Fruit fly (Drosophila melanogaster) whole organism, embryonic: ENCODE data around the gene Nagk.

Experiments
- BEAF-32 ChIP-seq: fragments of 200-800 bp; sonication (Bioruptor generic); optimal IDR thresholded peaks from 3 replicates; lab custom pipeline; 2017; ENCODE audit warnings: missing biosample characterization, missing genetic modification characterization, mild to moderate bottlenecking, moderate library complexity, missing genetic modification reagents
- CG10267 ChIP-seq: fragments of 200-800 bp; sonication (Bioruptor generic); optimal IDR thresholded peaks from 2 replicates; lab custom pipeline; 2018; ENCODE audit warnings: missing biosample characterization, mild to moderate bottlenecking, missing genetic modification characterization, moderate library complexity
- CG11085 ChIP-seq: fragments of 200-800 bp; sonication (Bioruptor generic); IDR thresholded peaks from 2 replicates; pipeline ENCODE4 v1.3.6; 2022; ENCODE audit warnings: missing biosample characterization, missing genetic modification characterization
- CG11504 ChIP-seq: fragments of 200-800 bp; sonication (Bioruptor generic); optimal IDR thresholded peaks from 3 replicates; lab custom pipeline; 2019; ENCODE audit warnings: missing biosample characterization, mild to moderate bottlenecking, missing genetic modification characterization, moderate library complexity
- CG13624 ChIP-seq: fragments of 200-800 bp; sonication (Bioruptor generic); optimal IDR thresholded peaks from 2 replicates; lab custom pipeline; 2016; ENCODE audit warnings: missing biosample characterization, missing genetic modification characterization
- CG1603 ChIP-seq: fragments of 200-800 bp; sonication (Bioruptor generic); optimal IDR thresholded peaks from 2 replicates; lab custom pipeline; 2019; ENCODE audit warnings: missing biosample characterization, mild to moderate bottlenecking, missing genetic modification characterization, moderate library complexity
- CG17186 ChIP-seq: fragments of 200-800 bp; sonication (Bioruptor generic); optimal IDR thresholded peaks from 3 replicates; lab custom pipeline; 2017; ENCODE audit warnings: missing biosample characterization, missing genetic modification reagents, missing genetic modification characterization
- CG2116 ChIP-seq: fragments of 200-800 bp; sonication (Bioruptor generic); optimal IDR thresholded peaks from 3 replicates; lab custom pipeline; 2018; ENCODE audit warnings: missing biosample characterization, mild to moderate bottlenecking, missing genetic modification characterization
- CG2120 ChIP-seq: fragments of 200-800 bp; sonication (Bioruptor generic); optimal IDR thresholded peaks from 3 replicates; lab custom pipeline; 2016; ENCODE audit warnings: missing biosample characterization, missing genetic modification characterization
- CG2712 ChIP-seq: fragments of 200-800 bp; optimal IDR thresholded peaks from 3 replicates; lab custom pipeline; 2019; ENCODE audit warnings: missing biosample characterization, mild to moderate bottlenecking, missing genetic modification characterization, moderate library complexity
- CG30020 ChIP-seq: fragments of 200-800 bp; optimal IDR thresholded peaks from 2 replicates; lab custom pipeline; 2019; ENCODE audit warnings: missing biosample characterization, mild to moderate bottlenecking, missing genetic modification characterization, moderate library complexity
- CG31441 ChIP-seq: fragments of 200-800 bp; sonication (Bioruptor generic); IDR thresholded peaks from 2 replicates; pipeline ENCODE4 v1.3.6; 2022; ENCODE audit warnings: missing biosample characterization, missing genetic modification characterization
- CG4328 ChIP-seq: fragments of 200-800 bp; sonication (Bioruptor generic); optimal IDR thresholded peaks from 3 replicates; lab custom pipeline; 2017; ENCODE audit warnings: missing biosample characterization, missing genetic modification reagents, missing genetic modification characterization
- CG4820 ChIP-seq: fragments of 200-800 bp; sonication (Bioruptor generic); optimal IDR thresholded peaks from 3 replicates; lab custom pipeline; 2016; ENCODE audit warnings: missing biosample characterization, missing genetic modification characterization
- CG6254 ChIP-seq: fragments of 200-800 bp; sonication (Bioruptor generic); optimal IDR thresholded peaks from 3 replicates; lab custom pipeline; 2017; ENCODE audit warnings: mild to moderate bottlenecking, missing biosample characterization, missing genetic modification reagents, missing genetic modification characterization
- CG8359 ChIP-seq: fragments of 200-800 bp; sonication (Bioruptor generic); optimal IDR thresholded peaks from 2 replicates; lab custom pipeline; 2017; ENCODE audit warnings: missing biosample characterization, mild to moderate bottlenecking, missing genetic modification characterization, borderline replicate concordance
- CG9437 ChIP-seq: fragments of 200-800 bp; sonication (Bioruptor generic); optimal IDR thresholded peaks from 2 replicates; lab custom pipeline; 2018; ENCODE audit warnings: missing biosample characterization, mild to moderate bottlenecking, missing genetic modification characterization
- Dp ChIP-seq: fragments of 200-800 bp; sonication (Bioruptor generic); optimal IDR thresholded peaks from 2 replicates; lab custom pipeline; 2018; ENCODE audit warnings: missing biosample characterization, mild to moderate bottlenecking, missing genetic modification characterization, moderate library complexity
- E2f2 ChIP-seq: fragments of 200-800 bp; sonication (Bioruptor generic); IDR thresholded peaks from 2 replicates; pipeline ENCODE4 v1.3.6; 2022; ENCODE audit warnings: missing biosample characterization, missing genetic modification characterization
- Fer1 ChIP-seq: fragments of 200-800 bp; sonication (Bioruptor generic); optimal IDR thresholded peaks from 2 replicates; lab custom pipeline; 2017; ENCODE audit warnings: missing biosample characterization, mild to moderate bottlenecking, missing genetic modification characterization
- HLH4C ChIP-seq: fragments of 200-800 bp; sonication (Bioruptor generic); IDR thresholded peaks from 3 replicates; pipeline ENCODE4 v1.3.6; 2022; ENCODE audit warnings: missing biosample characterization, missing genetic modification characterization; ENCODE audit not compliant: partially characterized antibody
- Kr ChIP-seq: fragments of 200-800 bp; sonication (Bioruptor generic); optimal IDR thresholded peaks from 2 replicates; lab custom pipeline; 2017; ENCODE audit warnings: missing biosample characterization, mild to moderate bottlenecking, missing genetic modification characterization
- MBD-R2 ChIP-seq: fragments of 200-800 bp; sonication (Bioruptor generic); IDR thresholded peaks from 2 replicates; pipeline ENCODE4 v1.3.6; 2022; ENCODE audit warnings: missing biosample characterization, missing genetic modification characterization
- Meics ChIP-seq: fragments of 200-800 bp; sonication (Bioruptor generic); optimal IDR thresholded peaks from 2 replicates; lab custom pipeline; 2017; ENCODE audit warnings: missing biosample characterization, mild to moderate bottlenecking, missing genetic modification characterization
- Nf-YC ChIP-seq: fragments of 200-800 bp; optimal IDR thresholded peaks from 3 replicates; lab custom pipeline; 2019; ENCODE audit warnings: missing biosample characterization, mild to moderate bottlenecking, missing genetic modification characterization, moderate library complexity
- Sin3A ChIP-seq: fragments of >200 bp; optimal IDR thresholded peaks from 2 replicates; lab custom pipeline; 2018
- Sry-δ ChIP-seq: fragments of 200-800 bp; sonication (Bioruptor generic); optimal IDR thresholded peaks from 2 replicates; lab custom pipeline; 2016; ENCODE audit warnings: missing biosample characterization, missing genetic modification characterization
- YL-1 ChIP-seq: fragments of 200-800 bp; sonication (Bioruptor generic); optimal IDR thresholded peaks from 3 replicates; lab custom pipeline; 2017; ENCODE audit warnings: missing biosample characterization, mild to moderate bottlenecking, missing genetic modification characterization
- ab ChIP-seq: fragments of 200-800 bp; sonication (Bioruptor generic); optimal IDR thresholded peaks from 2 replicates; lab custom pipeline; 2016; ENCODE audit warnings: missing biosample characterization, missing genetic modification characterization
- bsh ChIP-seq, 2 experiments: fragments of 200-800 bp; sonication (Bioruptor generic); optimal IDR thresholded peaks; 2 replicates each; lab custom pipeline; 2017 to 2018; ENCODE audit warnings: mild to moderate bottlenecking in 2 of 2, missing biosample characterization in 2 of 2, missing genetic modification characterization in 2 of 2, moderate library complexity in 1 of 2
- cato ChIP-seq: fragments of 200-800 bp; sonication (Bioruptor generic); optimal IDR thresholded peaks from 2 replicates; lab custom pipeline; 2016; ENCODE audit warnings: missing biosample characterization, missing genetic modification characterization, borderline replicate concordance
- chn ChIP-seq: fragments of 200-800 bp; sonication (Bioruptor generic); optimal IDR thresholded peaks from 2 replicates; lab custom pipeline; 2016; ENCODE audit warnings: missing biosample characterization, missing genetic modification characterization
- ci ChIP-seq: fragments of 200-800 bp; sonication (Bioruptor generic); IDR thresholded peaks from 3 replicates; pipeline ENCODE4 v1.3.6; 2022; ENCODE audit warnings: missing biosample characterization, missing genetic modification characterization
- her ChIP-seq: fragments of 200-800 bp; sonication (Bioruptor generic); optimal IDR thresholded peaks from 2 replicates; lab custom pipeline; 2016; ENCODE audit warnings: missing biosample characterization, missing genetic modification characterization
- insv ChIP-seq, 2 experiments: fragments of 200-800 bp; sonication (Bioruptor generic); optimal IDR thresholded peaks; 3 replicates each; lab custom pipeline; 2016 to 2018; ENCODE audit warnings: missing biosample characterization in 2 of 2, missing genetic modification characterization in 2 of 2
- klu ChIP-seq: fragments of 200-800 bp; sonication (Bioruptor generic); IDR thresholded peaks from 2 replicates; pipeline ENCODE4 v1.3.6; 2022; ENCODE audit warnings: missing biosample characterization, missing genetic modification characterization
- nerfin-1 ChIP-seq: fragments of 200-800 bp; sonication (Bioruptor generic); optimal IDR thresholded peaks from 3 replicates; lab custom pipeline; 2019; ENCODE audit warnings: missing biosample characterization, mild to moderate bottlenecking, missing genetic modification characterization, moderate library complexity
- nmo ChIP-seq: fragments of 200-800 bp; sonication (Bioruptor generic); optimal IDR thresholded peaks from 2 replicates; lab custom pipeline; 2018; ENCODE audit warnings: missing biosample characterization, mild to moderate bottlenecking, missing genetic modification characterization, moderate library complexity
- pan ChIP-seq, 4 experiments: fragments of >200 bp in 3 of 4; fragments of 200-800 bp in 1 of 4; sonication (Bioruptor generic) in 1 of 4; optimal IDR thresholded peaks in 3 of 4; IDR thresholded peaks in 1 of 4; 2 replicates each; pipeline versions ENCODE4 v1.3.6 to Lab custom; 2017 to 2022; ENCODE audit warnings: missing biosample characterization in 2 of 4, missing genetic modification characterization in 2 of 4, mixed read lengths in 1 of 4
- prd ChIP-seq, 3 experiments: fragments of >200 bp in 2 of 3; fragments of 200-800 bp in 1 of 3; sonication (Bioruptor generic) in 1 of 3; optimal IDR thresholded peaks in 2 of 3; IDR thresholded peaks in 1 of 3; 2 replicates in 2 of 3; 3 replicates in 1 of 3; pipeline versions ENCODE4 v1.3.6 to Lab custom; 2017 to 2022; ENCODE audit warnings: missing biosample characterization in 1 of 3, missing genetic modification characterization in 1 of 3
- psq ChIP-seq: fragments of 200-800 bp; sonication (Bioruptor generic); optimal IDR thresholded peaks from 2 replicates; lab custom pipeline; 2017; ENCODE audit warnings: missing biosample characterization, missing genetic modification characterization
- pum ChIP-seq: fragments of 200-800 bp; sonication (Bioruptor generic); optimal IDR thresholded peaks from 2 replicates; lab custom pipeline; 2016; ENCODE audit warnings: missing biosample characterization, missing genetic modification characterization
- repo ChIP-seq: fragments of 200-800 bp; sonication (Bioruptor generic); optimal IDR thresholded peaks from 2 replicates; lab custom pipeline; 2016; ENCODE audit warnings: missing biosample characterization, missing genetic modification characterization
- row ChIP-seq: fragments of 200-800 bp; sonication (Bioruptor generic); IDR thresholded peaks from 3 replicates; pipeline ENCODE4 v1.3.6; 2022; ENCODE audit warnings: missing biosample characterization, missing genetic modification characterization
- sens ChIP-seq: fragments of 200-800 bp; sonication (Bioruptor generic); peaks from one replicate; lab custom pipeline; 2016; ENCODE audit warnings: missing biosample characterization, missing genetic modification characterization
- sr ChIP-seq: fragments of 200-800 bp; sonication (Bioruptor generic); IDR thresholded peaks from 3 replicates; pipeline ENCODE4 v1.3.6; 2022; ENCODE audit warnings: missing biosample characterization, missing genetic modification characterization
- sug ChIP-seq: fragments of 200-800 bp; optimal IDR thresholded peaks from 2 replicates; lab custom pipeline; 2019; ENCODE audit warnings: missing biosample characterization, mild to moderate bottlenecking, missing genetic modification characterization, moderate library complexity
- tna ChIP-seq: fragments of 200-800 bp; sonication (Bioruptor generic); IDR thresholded peaks from 2 replicates; pipeline ENCODE4 v1.3.6; 2022; ENCODE audit warnings: missing biosample characterization, missing genetic modification characterization; ENCODE audit not compliant: partially characterized antibody
- trem ChIP-seq: fragments of 200-800 bp; optimal IDR thresholded peaks from 3 replicates; lab custom pipeline; 2019; ENCODE audit warnings: missing biosample characterization, mild to moderate bottlenecking, missing genetic modification characterization, moderate library complexity
- zfh2 ChIP-seq: fragments of 200-800 bp; sonication (Bioruptor generic); optimal IDR thresholded peaks from 2 replicates; lab custom pipeline; 2016; ENCODE audit warnings: missing biosample characterization, missing genetic modification characterization

Gene Nagk

dm6 chr3R:15330472-15330871, 12.6 kb downstream of the Nagk start, which contains the start of gene mRpL9 (continued):
- TF ChIP-seq chn (no peak), tna (GFP tag; lab: Robert Waterston, UW) (no peak), CG2116 (GFP tag; lab: Kevin White, UChicago) (peak; percentile 16), cato (GFP tag; lab: Kevin White, UChicago) (no peak), CG17186 (GFP tag; lab: Kevin White, UChicago) (peak; percentile 51), CG2712 (tag; lab: Kevin White, UChicago) (peak; percentile 34), sug (tag; lab: Kevin White, UChicago) (peak; percentile 34), pan (optimal IDR thresholded peaks at IDR 0.05; lab: Kevin White, UChicago) (no peak), pan (GFP tag; optimal IDR thresholded peaks at IDR 0.05 in 1 of 2, IDR thresholded peaks at IDR 0.05 in 1 of 2) (peak in 1 of 2 experiments; percentile 16), CG11085 (GFP tag; lab: Robert Waterston, UW) (no peak), Dp (GFP tag; lab: Kevin White, UChicago) (peak; percentile 61), psq (GFP tag; lab: Kevin White, UChicago) (no peak), zfh2 (GFP tag; lab: Kevin White, UChicago) (peak; percentile 56), BEAF-32 (GFP tag; lab: Kevin White, UChicago) (peak; percentile 68), ci (GFP tag; lab: Robert Waterston, UW) (0 out of 3 replicates have a peak, but pooled peaks have one; percentile 37), sr (GFP tag; lab: Robert Waterston, UW) (no peak), CG1603 (tag; lab: Kevin White, UChicago) (peak; percentile 61), Meics (GFP tag; lab: Kevin White, UChicago) (peak; percentile 6), trem (tag; lab: Kevin White, UChicago) (peak; percentile 67), Fer1 (GFP tag; lab: Kevin White, UChicago) (peak; percentile 20), MBD-R2 (GFP tag; lab: Robert Waterston, UW) (peak; percentile 86), sens (GFP tag; lab: Kevin White, UChicago) (peak; percentile 47), YL-1 (GFP tag; lab: Kevin White, UChicago) (peak; percentile 58), nmo (peak; percentile 34), Sry-δ (GFP tag; lab: Kevin White, UChicago) (peak; percentile 71), CG8359 (GFP tag; lab: Kevin White, UChicago) (no peak), CG9437 (GFP tag; lab: Kevin White, UChicago) (peak; percentile 90), row (GFP tag; lab: Robert Waterston, UW) (peak; percentile 72), CG11504 (no peak), CG2120 (peak; percentile 59), CG4328 (GFP tag; lab: Kevin White, UChicago) (no peak), Kr (GFP tag; lab: Kevin White, UChicago) (no peak), CG31441 (peak; percentile 98), prd (optimal IDR thresholded peaks at IDR 0.05; lab: Kevin White, UChicago) (no peak), prd (GFP tag; IDR thresholded peaks at IDR 0.05; lab: Robert Waterston, UW) (no peak; the same call in 2 of the 3 replicates), Sin3A (lab: Kevin White, UChicago) (peak; percentile 43), her (GFP tag; lab: Kevin White, UChicago) (no peak), CG30020 (tag; lab: Kevin White, UChicago) (peak; percentile 31), Nf-YC (peak; percentile 26), insv (GFP tag; optimal IDR thresholded peaks at IDR 0.05; lab: Kevin White, UChicago) (peak in 1 of 2 experiments; percentile 4), klu (no peak), CG13624 (peak; percentile 30), pum (peak; percentile 9), CG10267 (tag; lab: Kevin White, UChicago) (peak; percentile 47), HLH4C (GFP tag; lab: Robert Waterston, UW) (0 out of 3 replicates have a peak, but pooled peaks have one; percentile 48), CG6254 (GFP tag; lab: Kevin White, UChicago) (no peak), nerfin-1 (tag; lab: Kevin White, UChicago) (peak; percentile 20), E2f2 (GFP tag; lab: Robert Waterston, UW) (peak; percentile 70), CG4820 (no peak), ab (GFP tag; lab: Kevin White, UChicago) (no peak), bsh (GFP tag; optimal IDR thresholded peaks at IDR 0.05; lab: Kevin White, UChicago) (peak in 1 of 2 experiments; percentile 7), repo (GFP tag; lab: Kevin White, UChicago) (no peak)
